Worm (Caenorhabditis elegans) whole organism, young adult: ENCODE measurements around the gene C47E12.13.

Source experiments
- B0261.1 ChIP-seq: sonication (generic microtip); optimal IDR thresholded peaks from 2 replicates; lab custom pipeline; 2016; ENCODE audit warnings: mild to moderate bottlenecking, missing genetic modification characterization, moderate library complexity, missing compliant biosample characterization
- F22D6.2 ChIP-seq: sonication (generic microtip); optimal IDR thresholded peaks from 2 replicates; lab custom pipeline; 2016; ENCODE audit warnings: mild to moderate bottlenecking, missing genetic modification characterization, missing compliant biosample characterization
- madf-3 ChIP-seq: fragments of 200-800 bp; sonication (Bioruptor generic); IDR thresholded peaks from 2 replicates; pipeline ENCODE4 v1.3.6; 2022; ENCODE audit warnings: missing genetic modification reagents, missing genetic modification characterization, missing compliant biosample characterization
- sea-2 ChIP-seq: fragments of 200-800 bp; sonication (Bioruptor generic); IDR thresholded peaks from 2 replicates; pipeline ENCODE4 v1.3.6; 2022; ENCODE audit warnings: missing genetic modification characterization, missing compliant biosample characterization
- tbp1 ChIP-seq: fragments of 200-800 bp; sonication (Bioruptor generic); optimal IDR thresholded peaks from 2 replicates; lab custom pipeline; 2018; ENCODE audit warnings: mild to moderate bottlenecking, missing genetic modification characterization, missing compliant biosample characterization

DNA sequence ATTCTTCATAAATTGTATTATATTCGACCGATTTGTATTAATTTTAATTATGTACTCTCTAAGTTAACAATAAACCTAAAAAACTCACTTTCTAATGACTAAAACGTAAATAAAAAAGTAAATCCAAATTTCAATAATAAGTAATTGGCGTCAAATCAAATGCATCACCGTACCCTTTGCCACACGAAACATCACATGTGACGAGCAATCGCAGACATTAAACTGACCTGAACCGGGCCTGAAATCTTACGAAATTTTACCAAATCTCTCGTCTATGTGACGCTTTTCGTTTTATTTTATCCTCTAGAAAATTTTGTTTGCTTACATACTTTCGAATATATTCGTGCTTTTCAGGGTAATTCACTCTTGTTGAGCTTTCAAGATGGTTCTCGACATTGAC is 3.3 kb downstream of the C47E12.13 start, which contains the start of the genes C47E12.2 and sars-1:
- TF ChIP-seq B0261.1 (tag; lab: Kevin White, UChicago) (no peak), sea-2 (GFP tag; lab: Robert Waterston, UW) (no peak), F22D6.2 (no peak), tbp1 (GFP tag; lab: Kevin White, UChicago) (no peak), madf-3 (no peak)
